Fruit fly (Drosophila melanogaster) whole organism, pupa: ENCODE data around the gene Vinc.

Source experiments
- CG10348 ChIP-seq: fragments of 200-800 bp; sonication (Bioruptor generic); IDR thresholded peaks from 2 replicates; pipeline ENCODE4 v1.3.6; 2022; ENCODE audit warnings: missing biosample characterization, missing genetic modification characterization
- CG12605 ChIP-seq: fragments of 200-800 bp; sonication (Bioruptor generic); IDR thresholded peaks from 2 replicates; pipeline ENCODE4 v1.3.6; 2022; ENCODE audit warnings: missing biosample characterization, missing genetic modification characterization
- CG13204 ChIP-seq: fragments of 200-800 bp; sonication (Bioruptor generic); optimal IDR thresholded peaks from 2 replicates; lab custom pipeline; 2018; ENCODE audit warnings: missing biosample characterization, mild to moderate bottlenecking, missing genetic modification characterization, moderate library complexity
- CG14655 ChIP-seq: fragments of 200-800 bp; sonication (Bioruptor generic); optimal IDR thresholded peaks from 3 replicates; lab custom pipeline; 2017; ENCODE audit warnings: mild to moderate bottlenecking, missing biosample characterization, missing genetic modification reagents, missing genetic modification characterization
- CG15710 ChIP-seq: fragments of 200-800 bp; sonication (Bioruptor generic); optimal IDR thresholded peaks from 2 replicates; lab custom pipeline; 2018; ENCODE audit warnings: missing biosample characterization, mild to moderate bottlenecking, missing genetic modification characterization, moderate library complexity
- CG17806 ChIP-seq: fragments of 200-800 bp; sonication (Bioruptor generic); optimal IDR thresholded peaks from 2 replicates; lab custom pipeline; 2018; ENCODE audit warnings: missing biosample characterization, mild to moderate bottlenecking, missing genetic modification characterization, moderate library complexity
- CG32121 ChIP-seq: fragments of 200-800 bp; sonication (Bioruptor generic); IDR thresholded peaks from 2 replicates; pipeline ENCODE4 v1.3.6; 2022; ENCODE audit warnings: missing biosample characterization, missing genetic modification characterization
- CG34367 ChIP-seq: fragments of 200-800 bp; sonication (Bioruptor generic); optimal IDR thresholded peaks from 2 replicates; lab custom pipeline; 2018; ENCODE audit warnings: missing biosample characterization, mild to moderate bottlenecking, missing genetic modification characterization
- CG4496 ChIP-seq: fragments of 200-800 bp; sonication (Bioruptor generic); IDR thresholded peaks from 3 replicates; pipeline ENCODE4 v1.3.6; 2022; ENCODE audit warnings: missing biosample characterization, missing genetic modification characterization
- CG8159 ChIP-seq: fragments of 200-800 bp; sonication (Bioruptor generic); optimal IDR thresholded peaks from 3 replicates; lab custom pipeline; 2018; ENCODE audit warnings: missing biosample characterization, mild to moderate bottlenecking, missing genetic modification characterization, moderate library complexity
- CG8301 ChIP-seq: fragments of 200-800 bp; sonication (Bioruptor generic); optimal IDR thresholded peaks from 2 replicates; lab custom pipeline; 2018; ENCODE audit warnings: missing biosample characterization, mild to moderate bottlenecking, missing genetic modification characterization
- CG9948 ChIP-seq: fragments of 200-800 bp; sonication (Bioruptor generic); optimal IDR thresholded peaks from 2 replicates; lab custom pipeline; 2018; ENCODE audit warnings: missing biosample characterization, mild to moderate bottlenecking, missing genetic modification characterization, moderate library complexity
- D1 ChIP-seq: fragments of 200-800 bp; sonication (Bioruptor generic); optimal IDR thresholded peaks from 2 replicates; lab custom pipeline; 2018; ENCODE audit warnings: missing biosample characterization, mild to moderate bottlenecking, missing genetic modification characterization, moderate library complexity
- EcR ChIP-seq: fragments of 200-800 bp; sonication (Bioruptor generic); optimal IDR thresholded peaks from 3 replicates; lab custom pipeline; 2019; ENCODE audit warnings: missing biosample characterization, missing genetic modification characterization, mild to moderate bottlenecking, moderate library complexity, missing genetic modification reagents
- Ets98B ChIP-seq: fragments of 200-800 bp; sonication (Bioruptor generic); IDR thresholded peaks from 2 replicates; pipeline ENCODE4 v1.3.6; 2022; ENCODE audit warnings: missing biosample characterization, missing genetic modification characterization
- Pif1A ChIP-seq: fragments of 200-800 bp; sonication (Bioruptor generic); optimal IDR thresholded peaks from 3 replicates; lab custom pipeline; 2016; ENCODE audit warnings: missing biosample characterization, missing genetic modification characterization
- Pif1B ChIP-seq: fragments of 200-800 bp; sonication (Bioruptor generic); optimal IDR thresholded peaks from 3 replicates; lab custom pipeline; 2016; ENCODE audit warnings: missing biosample characterization, missing genetic modification characterization
- Snoo ChIP-seq: fragments of 200-800 bp; sonication (Bioruptor generic); optimal IDR thresholded peaks from 3 replicates; lab custom pipeline; 2017; ENCODE audit warnings: missing biosample characterization, mild to moderate bottlenecking, missing genetic modification characterization, inconsistent platforms
- fd96Ca ChIP-seq: fragments of 200-800 bp; sonication (Bioruptor generic); IDR thresholded peaks from 3 replicates; pipeline ENCODE4 v1.3.6; 2022; ENCODE audit warnings: missing biosample characterization, missing genetic modification characterization
- gl ChIP-seq: fragments of 200-800 bp; sonication (Bioruptor generic); optimal IDR thresholded peaks from 2 replicates; lab custom pipeline; 2018; ENCODE audit warnings: missing biosample characterization, mild to moderate bottlenecking, missing genetic modification characterization
- rn ChIP-seq: fragments of 200-800 bp; sonication (Bioruptor generic); IDR thresholded peaks from 2 replicates; pipeline ENCODE4 v1.3.6; 2022; ENCODE audit warnings: missing biosample characterization, missing genetic modification characterization

Vinc gene

dm6 chrX:2221598-2221997 lies 769 bp downstream of the Vinc start:
- no peak for TF ChIP-seq CG4496 (GFP tag; lab: Robert Waterston, UW)
- TF ChIP-seq CG32121 (GFP tag; lab: Robert Waterston, UW): no peak
- no peak for TF ChIP-seq EcR
- TF ChIP-seq CG10348 (GFP tag; lab: Robert Waterston, UW): no peak
- TF ChIP-seq Pif1A (GFP tag; lab: Kevin White, UChicago): no peak
- no peak for TF ChIP-seq CG8301 (tag; lab: Kevin White, UChicago)
- no peak for TF ChIP-seq CG14655 (GFP tag; lab: Kevin White, UChicago)
- no peak for TF ChIP-seq CG15710 (tag; lab: Kevin White, UChicago)
- no peak for TF ChIP-seq Snoo
- TF ChIP-seq CG34367 (tag; lab: Kevin White, UChicago): no peak
- no peak for TF ChIP-seq fd96Ca (GFP tag; lab: Robert Waterston, UW)

DNA sequence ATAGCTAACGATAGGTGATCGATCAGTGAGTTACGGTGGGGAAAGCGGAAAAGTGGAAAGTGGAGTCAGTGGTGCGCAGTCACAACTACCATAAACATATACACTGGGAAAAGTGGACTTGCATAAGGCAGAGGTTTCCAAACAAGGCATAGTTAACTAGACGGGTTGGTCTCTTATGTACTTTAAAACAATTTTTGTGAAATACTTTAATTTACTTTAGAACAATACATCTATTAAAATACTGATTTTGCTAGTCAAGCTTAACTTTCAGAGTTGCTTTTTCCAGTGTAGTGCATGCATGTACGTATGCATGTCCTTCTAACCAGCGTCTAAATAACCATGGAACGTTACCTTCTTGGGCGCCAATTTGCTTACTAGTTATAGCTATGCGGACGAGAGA lies 2.5 kb downstream of the Vinc start:
- TF ChIP-seq fd96Ca (GFP tag; lab: Robert Waterston, UW): peak; percentile 44; the same call in 2 of the 3 replicates
- peak; percentile 50 for TF ChIP-seq CG14655 (GFP tag; lab: Kevin White, UChicago)
- TF ChIP-seq gl (tag; lab: Kevin White, UChicago): no peak
- peak; percentile 20 for TF ChIP-seq CG9948
- TF ChIP-seq Ets98B (GFP tag; lab: Robert Waterston, UW): peak; percentile 56; the same call in 1 of the 2 replicates
- TF ChIP-seq Snoo: no peak
- TF ChIP-seq CG10348 (GFP tag; lab: Robert Waterston, UW): no peak
- no peak for TF ChIP-seq CG34367 (tag; lab: Kevin White, UChicago)
- TF ChIP-seq Pif1A (GFP tag; lab: Kevin White, UChicago): peak; percentile 41
- no peak for TF ChIP-seq D1
- TF ChIP-seq CG8159 (tag; lab: Kevin White, UChicago): peak; percentile 13
- TF ChIP-seq CG32121 (GFP tag; lab: Robert Waterston, UW): no peak
- TF ChIP-seq CG8301 (tag; lab: Kevin White, UChicago): peak; percentile 57
- peak; percentile 56; the same call in 1 of the 3 replicates for TF ChIP-seq CG4496 (GFP tag; lab: Robert Waterston, UW)
- no peak for TF ChIP-seq Pif1B (GFP tag; lab: Kevin White, UChicago)
- TF ChIP-seq EcR: no peak
- TF ChIP-seq CG12605 (GFP tag; lab: Robert Waterston, UW): no peak
- no peak for TF ChIP-seq CG15710 (tag; lab: Kevin White, UChicago)
- TF ChIP-seq CG17806 (tag; lab: Kevin White, UChicago): peak; percentile 21
- no peak for TF ChIP-seq CG13204
- TF ChIP-seq rn (GFP tag; lab: Robert Waterston, UW): no peak

DNA sequence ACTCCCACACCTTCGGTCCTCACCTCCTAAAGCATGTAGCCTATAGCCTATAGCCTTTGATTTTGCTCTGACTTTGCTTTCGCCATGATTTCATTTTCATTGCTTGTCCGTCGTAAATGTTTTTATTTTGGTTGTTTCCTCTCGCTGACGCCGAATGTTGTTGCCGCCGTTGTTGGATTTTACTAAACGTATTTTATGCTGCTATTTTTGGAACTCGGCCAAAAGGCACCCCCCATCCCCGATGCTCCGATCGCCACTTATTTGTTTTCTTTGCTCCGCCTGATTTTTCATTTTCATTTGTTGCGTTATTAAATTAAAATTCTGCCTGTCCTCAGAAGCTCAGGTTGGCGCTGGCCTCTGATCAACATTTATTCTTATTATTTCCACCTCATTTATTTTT lies 3.1 kb downstream of the Vinc start:
- no peak for TF ChIP-seq CG4496 (GFP tag; lab: Robert Waterston, UW)

DNA sequence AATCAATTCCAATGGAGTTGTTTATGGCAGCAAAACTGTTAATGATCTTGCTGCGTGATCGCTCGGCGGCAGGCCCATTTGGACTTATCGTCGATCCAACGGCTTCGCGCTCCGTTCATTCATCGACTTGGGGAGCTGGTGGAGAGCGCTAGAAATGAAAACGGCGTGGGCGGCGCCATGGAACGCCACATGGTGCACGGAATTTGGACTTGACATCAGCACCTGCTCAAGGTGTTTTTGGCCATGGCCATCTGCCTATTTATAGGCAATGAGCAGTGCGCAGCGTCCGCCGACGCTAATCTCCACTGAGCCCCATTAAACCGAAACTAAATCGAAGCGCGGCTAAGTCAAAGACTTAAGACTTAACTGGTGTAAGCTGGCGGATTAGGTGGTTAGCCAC lies 3.9 kb downstream of the Vinc start:
- TF ChIP-seq EcR (no peak), fd96Ca (GFP tag; lab: Robert Waterston, UW) (no peak), Snoo (no peak), rn (GFP tag; lab: Robert Waterston, UW) (no peak), Pif1B (GFP tag; lab: Kevin White, UChicago) (no peak), Pif1A (GFP tag; lab: Kevin White, UChicago) (no peak), CG4496 (GFP tag; lab: Robert Waterston, UW) (no peak), CG34367 (tag; lab: Kevin White, UChicago) (no peak), CG8159 (tag; lab: Kevin White, UChicago) (no peak), CG8301 (tag; lab: Kevin White, UChicago) (no peak), CG12605 (GFP tag; lab: Robert Waterston, UW) (no peak)

- TF ChIP-seq Pif1A (GFP tag; lab: Kevin White, UChicago) (peak; percentile 16), EcR (peak; percentile 17), CG4496 (GFP tag; lab: Robert Waterston, UW) (0 out of 3 replicates have a peak, but pooled peaks have one; percentile 51), CG14655 (GFP tag; lab: Kevin White, UChicago) (no peak), CG10348 (GFP tag; lab: Robert Waterston, UW) (no peak), Pif1B (GFP tag; lab: Kevin White, UChicago) (no peak), CG12605 (GFP tag; lab: Robert Waterston, UW) (no peak), CG8159 (tag; lab: Kevin White, UChicago) (no peak), Snoo (no peak), CG17806 (tag; lab: Kevin White, UChicago) (no peak)
- TF ChIP-seq, all 21 proteins: peak for 3
These were observed 8.5 kb downstream of the Vinc start, which contains the start of gene SmydA-8 for dm6 chrX:2213759-2214406. SmydA-8 (minus strand) TSS chrX:2213809.

DNA sequence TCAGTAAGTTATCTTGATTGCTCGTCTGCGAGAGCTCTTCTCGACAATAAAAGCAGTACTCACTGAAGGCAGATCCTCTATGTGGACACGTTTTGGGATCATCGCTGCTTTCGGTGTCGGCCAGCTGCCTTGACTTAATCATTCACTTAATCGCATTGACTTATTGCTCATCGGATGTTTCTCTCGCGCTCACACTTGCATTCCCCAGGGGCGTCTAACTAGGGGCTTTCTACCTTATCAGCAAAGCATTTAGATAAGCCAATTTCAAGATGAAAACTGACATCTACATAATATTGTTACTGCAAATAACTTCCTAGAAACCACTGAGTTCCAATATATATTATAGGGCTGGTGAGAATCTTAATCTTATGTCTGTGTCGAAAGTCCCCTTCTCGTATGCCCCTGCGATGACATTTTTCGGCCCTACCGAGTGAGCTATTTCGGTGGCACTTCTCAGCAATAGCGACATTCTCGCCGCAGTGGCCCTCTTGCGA lies 10.0 kb downstream of the Vinc start:
- TF ChIP-seq CG14655 (GFP tag; lab: Kevin White, UChicago) (peak; percentile 6), Pif1A (GFP tag; lab: Kevin White, UChicago) (peak; percentile 8), Ets98B (GFP tag; lab: Robert Waterston, UW) (peak; percentile 60), CG32121 (GFP tag; lab: Robert Waterston, UW) (peak; percentile 47), fd96Ca (GFP tag; lab: Robert Waterston, UW) (0 out of 3 replicates have a peak, but pooled peaks have one; percentile 26), Snoo (no peak), CG8301 (tag; lab: Kevin White, UChicago) (no peak), CG15710 (tag; lab: Kevin White, UChicago) (no peak), EcR (no peak), gl (tag; lab: Kevin White, UChicago) (no peak), CG13204 (no peak)
